Worm (Caenorhabditis elegans) whole organism, mixed stage, embryonic: ENCODE measurements around the gene ZC487.1.

Experiments used
- M03D4.4 ChIP-seq: sonication (generic microtip); optimal IDR thresholded peaks from 2 replicates; lab custom pipeline; 2017; ENCODE audit warnings: mild to moderate bottlenecking, missing genetic modification characterization, missing compliant biosample characterization
- bed-3 ChIP-seq: fragments of 200-800 bp; sonication (Bioruptor generic); optimal IDR thresholded peaks from 3 replicates; lab custom pipeline; 2018; ENCODE audit warnings: mild to moderate bottlenecking, missing genetic modification characterization, moderate library complexity, missing compliant biosample characterization
- blmp-1 ChIP-seq: fragments of 150-350 bp; optimal IDR thresholded peaks from 2 replicates; lab custom pipeline; 2014; ENCODE audit warnings: missing biosample characterization, missing genetic modification characterization
- ceh-39 ChIP-seq: fragments of 150-350 bp; optimal IDR thresholded peaks from 2 replicates; lab custom pipeline; 2014; ENCODE audit warnings: missing biosample characterization, missing genetic modification characterization
- ceh-43 ChIP-seq: fragments of 200-800 bp; sonication (Bioruptor generic); optimal IDR thresholded peaks from 2 replicates; lab custom pipeline; 2018; ENCODE audit warnings: mild to moderate bottlenecking, missing genetic modification characterization, moderate library complexity, missing compliant biosample characterization
- ceh-83 ChIP-seq: fragments of 200-800 bp; sonication (Bioruptor generic); optimal IDR thresholded peaks from 2 replicates; lab custom pipeline; 2018; ENCODE audit warnings: mild to moderate bottlenecking, missing genetic modification characterization, missing compliant biosample characterization
- ces-1 ChIP-seq: fragments of 150-350 bp; optimal IDR thresholded peaks from 2 replicates; lab custom pipeline; 2014; ENCODE audit warnings: missing biosample characterization, missing genetic modification reagents, missing genetic modification characterization
- cnd-1 ChIP-seq: fragments of 200-800 bp; sonication (Bioruptor generic); optimal IDR thresholded peaks from 2 replicates; lab custom pipeline; 2018; ENCODE audit warnings: mild to moderate bottlenecking, missing genetic modification characterization, missing compliant biosample characterization
- drap-1 ChIP-seq: fragments of 200-800 bp; sonication (Bioruptor generic); optimal IDR thresholded peaks from 3 replicates; lab custom pipeline; 2018; ENCODE audit warnings: mild to moderate bottlenecking, missing genetic modification characterization, missing compliant biosample characterization
- elt-1 ChIP-seq: sonication (generic microtip); optimal IDR thresholded peaks from 2 replicates; lab custom pipeline; 2017; ENCODE audit warnings: missing genetic modification characterization, mild to moderate bottlenecking, missing compliant biosample characterization, antibody characterized with exemption, moderate library complexity, borderline replicate concordance; ENCODE audit not compliant: insufficient read depth
- flh-1 ChIP-seq: fragments of 200-800 bp; sonication (Bioruptor generic); optimal IDR thresholded peaks from 2 replicates; lab custom pipeline; 2018; ENCODE audit warnings: mild to moderate bottlenecking, missing genetic modification characterization, moderate library complexity, missing compliant biosample characterization
- lin-13 ChIP-seq: fragments of 150-350 bp; optimal IDR thresholded peaks from 2 replicates; lab custom pipeline; 2014; ENCODE audit warnings: missing biosample characterization, missing genetic modification characterization
- lin-32 ChIP-seq: fragments of 200-800 bp; sonication (Bioruptor generic); optimal IDR thresholded peaks from 2 replicates; lab custom pipeline; 2018; ENCODE audit warnings: mild to moderate bottlenecking, missing genetic modification characterization, missing compliant biosample characterization
- lsy-2 ChIP-seq: fragments of 150-350 bp; optimal IDR thresholded peaks from 2 replicates; lab custom pipeline; 2014; ENCODE audit warnings: missing biosample characterization, missing genetic modification characterization
- mab-5 ChIP-seq: fragments of 150-350 bp; optimal IDR thresholded peaks from 2 replicates; lab custom pipeline; 2014; ENCODE audit warnings: missing biosample characterization, missing genetic modification characterization
- mep-1 ChIP-seq: fragments of 150-350 bp; optimal IDR thresholded peaks from 2 replicates; lab custom pipeline; 2017; ENCODE audit warnings: missing biosample characterization, missing genetic modification reagents, missing genetic modification characterization, inconsistent platforms
- nhr-12 ChIP-seq: fragments of 150-350 bp; optimal IDR thresholded peaks from 2 replicates; lab custom pipeline; 2014; ENCODE audit warnings: missing biosample characterization, missing genetic modification characterization
- nhr-237 ChIP-seq: fragments of 150-350 bp; optimal IDR thresholded peaks from 2 replicates; lab custom pipeline; 2014; ENCODE audit warnings: missing biosample characterization, missing genetic modification characterization
- nhr-76 ChIP-seq: sonication (generic microtip); optimal IDR thresholded peaks from 2 replicates; lab custom pipeline; 2017; ENCODE audit warnings: missing biosample characterization, missing genetic modification characterization
- pha-4 ChIP-seq: fragments of 150-350 bp; optimal IDR thresholded peaks from 2 replicates; lab custom pipeline; 2018; ENCODE audit warnings: missing biosample characterization, missing genetic modification reagents, missing genetic modification characterization
- sem-2 ChIP-seq: fragments of 200-800 bp; sonication (Bioruptor generic); optimal IDR thresholded peaks from 2 replicates; lab custom pipeline; 2018; ENCODE audit warnings: mild to moderate bottlenecking, missing genetic modification characterization, missing compliant biosample characterization
- snpc-4 ChIP-seq: fragments of 150-350 bp; optimal IDR thresholded peaks from 2 replicates; lab custom pipeline; 2014; ENCODE audit warnings: missing biosample characterization, missing genetic modification characterization
- sptf-1 ChIP-seq: sonication (generic microtip); optimal IDR thresholded peaks from 2 replicates; lab custom pipeline; 2017; ENCODE audit warnings: mild to moderate bottlenecking, missing genetic modification characterization, moderate library complexity, missing compliant biosample characterization
- tbx-8 ChIP-seq: fragments of 200-800 bp; sonication (Bioruptor generic); optimal IDR thresholded peaks from 2 replicates; lab custom pipeline; 2018; ENCODE audit warnings: mild to moderate bottlenecking, missing genetic modification characterization, moderate library complexity, missing compliant biosample characterization
- unc-120 ChIP-seq: sonication (generic microtip); optimal IDR thresholded peaks from 2 replicates; lab custom pipeline; 2017; ENCODE audit warnings: missing genetic modification characterization, missing compliant biosample characterization; ENCODE audit not compliant: poor library complexity, severe bottlenecking
- unc-39 ChIP-seq: fragments of 150-350 bp; optimal IDR thresholded peaks from 2 replicates; lab custom pipeline; 2014; ENCODE audit warnings: missing biosample characterization, missing genetic modification characterization
- unc-62 ChIP-seq: fragments of 150-350 bp; optimal IDR thresholded peaks from 2 replicates; lab custom pipeline; 2014; ENCODE audit warnings: missing biosample characterization, missing genetic modification reagents, missing genetic modification characterization
- ztf-11 ChIP-seq: fragments of 150-350 bp; optimal IDR thresholded peaks from 2 replicates; lab custom pipeline; 2014; ENCODE audit warnings: missing biosample characterization, missing genetic modification characterization

The ZC487.1 gene

ce11 chrV:6691813-6692351, 35.4 kb upstream of the ZC487.1 start, which contains the start of gene mtl-1:
Gene mtl-1, minus strand, starts transcription at chrV:6691863.
- TF ChIP-seq unc-62 (no peak), mep-1 (tag; lab: Kevin White, UChicago) (no peak), unc-120 (tag; lab: Kevin White, UChicago) (no peak)

- TF ChIP-seq lin-13 (tag; lab: Kevin White, UChicago) (no peak), pha-4 (tag; lab: Kevin White, UChicago) (no peak), ztf-11 (tag; lab: Kevin White, UChicago) (no peak), M03D4.4 (tag; lab: Kevin White, UChicago) (no peak), nhr-76 (tag; lab: Kevin White, UChicago) (no peak), ces-1 (GFP tag; lab: Kevin White, UChicago) (no peak), sem-2 (no peak)
These were observed 32.7 kb upstream of the ZC487.1 start, which contains the start of gene W02F12.8 for ce11 chrV:6694668-6695067. Gene W02F12.8, minus strand, starts transcription at chrV:6694768.

- TF ChIP-seq elt-1 (tag; lab: Kevin White, UChicago) = no peak
- TF ChIP-seq ceh-43 = no peak
- no peak for TF ChIP-seq sem-2
- TF ChIP-seq lin-13 (tag; lab: Kevin White, UChicago) = no peak
These were observed 29.8 kb upstream of the ZC487.1 start, which contains the start of gene W02F12.2 for ce11 chrV:6697552-6697951. Gene W02F12.2, minus strand, starts transcription at chrV:6697652.

ce11 chrV:6699021-6699420, 28.3 kb upstream of the ZC487.1 start:
- TF ChIP-seq lin-13 (tag; lab: Kevin White, UChicago) (no peak), M03D4.4 (tag; lab: Kevin White, UChicago) (no peak)

- no peak for TF ChIP-seq unc-39 (tag; lab: Kevin White, UChicago)
- TF ChIP-seq blmp-1 (tag; lab: Kevin White, UChicago) = peak; percentile 82
These were observed 27.5 kb upstream of the ZC487.1 start for ce11 chrV:6699833-6700232.

- TF ChIP-seq sptf-1 (no peak), drap-1 (GFP tag; lab: Kevin White, UChicago) (no peak), mab-5 (tag; lab: Kevin White, UChicago) (no peak), ceh-83 (GFP tag; lab: Kevin White, UChicago) (no peak), blmp-1 (tag; lab: Kevin White, UChicago) (no peak), ceh-39 (tag; lab: Kevin White, UChicago) (no peak), ztf-11 (tag; lab: Kevin White, UChicago) (no peak), unc-62 (no peak), lsy-2 (tag; lab: Kevin White, UChicago) (no peak), ces-1 (GFP tag; lab: Kevin White, UChicago) (no peak), lin-32 (GFP tag; lab: Kevin White, UChicago) (no peak), nhr-237 (tag; lab: Kevin White, UChicago) (no peak), ceh-43 (no peak), bed-3 (GFP tag; lab: Kevin White, UChicago) (no peak), mep-1 (tag; lab: Kevin White, UChicago) (no peak), cnd-1 (tag; lab: Kevin White, UChicago) (no peak), flh-1 (GFP tag; lab: Kevin White, UChicago) (no peak)
- TF ChIP-seq, all 35 proteins: peak for 0
These were observed 24.6 kb upstream of the ZC487.1 start, which contains the start of gene era-1 for ce11 chrV:6702692-6703091. Gene era-1, plus strand, starts transcription at chrV:6703057.

- TF ChIP-seq ceh-43 (no peak), tbx-8 (no peak), ceh-39 (tag; lab: Kevin White, UChicago) (no peak), ceh-83 (GFP tag; lab: Kevin White, UChicago) (no peak), M03D4.4 (tag; lab: Kevin White, UChicago) (no peak), nhr-12 (tag; lab: Kevin White, UChicago) (no peak), sptf-1 (no peak), blmp-1 (tag; lab: Kevin White, UChicago) (no peak), mep-1 (tag; lab: Kevin White, UChicago) (no peak), mab-5 (tag; lab: Kevin White, UChicago) (no peak), pha-4 (tag; lab: Kevin White, UChicago) (no peak), snpc-4 (tag; lab: Kevin White, UChicago) (no peak), flh-1 (GFP tag; lab: Kevin White, UChicago) (no peak)
- TF ChIP-seq, all 35 proteins: peak for 0
These were observed 22.8 kb upstream of the ZC487.1 start for ce11 chrV:6704482-6704881.
